Fruit fly (Drosophila melanogaster) ovary, adult (tissue): ENCODE measurements around the gene Hel89B.

Experiments used
- CG17801 ChIP-seq: fragments of 200-800 bp; optimal IDR thresholded peaks from 2 replicates; lab custom pipeline; 2019; ENCODE audit warnings: missing biosample characterization, mild to moderate bottlenecking, missing genetic modification characterization, moderate library complexity; ENCODE audit not compliant: partially characterized antibody

Hel89B gene

DNA sequence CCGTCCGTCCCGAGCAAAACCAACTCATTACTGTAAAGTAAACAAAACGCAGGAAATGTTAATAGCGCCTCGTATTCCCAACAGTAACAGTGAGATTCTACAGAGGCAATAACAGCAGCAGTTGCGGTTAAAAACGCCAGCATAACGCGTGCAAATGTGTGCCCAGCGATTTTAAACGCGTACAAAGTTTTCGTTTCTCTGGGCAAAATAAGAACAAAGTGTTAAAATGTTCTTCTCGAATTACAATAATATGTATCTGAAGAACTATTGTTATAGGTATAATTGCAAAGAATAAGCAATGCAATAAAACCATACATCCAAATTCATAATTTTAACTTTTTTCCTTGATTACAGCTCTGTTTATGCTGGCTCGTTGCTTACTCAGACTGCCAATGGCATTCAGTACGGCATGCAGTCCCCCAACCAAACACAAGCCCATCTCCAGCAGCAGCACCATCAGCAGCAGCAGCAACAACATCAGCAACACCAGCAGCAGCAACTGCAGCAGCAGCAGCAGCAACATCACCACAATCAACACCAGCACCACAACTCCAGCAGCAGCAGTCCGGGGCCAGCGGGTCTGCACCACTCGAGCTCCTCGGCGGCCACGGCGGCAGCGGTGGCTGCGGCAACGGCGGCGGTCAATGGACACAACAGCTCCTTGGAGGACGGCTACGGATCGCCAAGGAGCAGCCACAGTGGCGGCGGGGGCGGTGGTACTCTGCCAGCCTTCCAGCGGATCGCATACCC, 26.0 kb downstream of the Hel89B start:
- TF ChIP-seq CG17801 (GFP tag; lab: Kevin White, UChicago), result no peak

DNA sequence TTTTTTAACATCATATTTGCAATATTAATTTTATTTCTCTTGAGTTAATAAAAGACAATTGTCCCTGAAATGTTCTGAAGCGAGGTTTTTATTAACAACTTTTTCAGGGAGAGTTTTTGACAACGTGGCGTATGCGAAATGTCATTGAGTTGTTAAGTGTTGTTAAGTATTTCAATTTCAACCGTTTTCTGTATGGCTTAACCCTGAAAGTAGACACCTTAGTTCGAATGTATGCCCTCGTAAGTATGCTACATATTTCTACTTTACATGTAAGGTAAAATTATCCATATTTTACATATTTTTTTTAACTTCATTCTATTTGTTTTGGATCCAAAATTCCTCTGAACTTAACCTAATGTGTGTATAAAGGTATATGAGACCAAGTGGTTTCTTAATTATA, 30.9 kb downstream of the Hel89B start:
- TF ChIP-seq CG17801 (GFP tag; lab: Kevin White, UChicago), result peak; percentile 59

DNA sequence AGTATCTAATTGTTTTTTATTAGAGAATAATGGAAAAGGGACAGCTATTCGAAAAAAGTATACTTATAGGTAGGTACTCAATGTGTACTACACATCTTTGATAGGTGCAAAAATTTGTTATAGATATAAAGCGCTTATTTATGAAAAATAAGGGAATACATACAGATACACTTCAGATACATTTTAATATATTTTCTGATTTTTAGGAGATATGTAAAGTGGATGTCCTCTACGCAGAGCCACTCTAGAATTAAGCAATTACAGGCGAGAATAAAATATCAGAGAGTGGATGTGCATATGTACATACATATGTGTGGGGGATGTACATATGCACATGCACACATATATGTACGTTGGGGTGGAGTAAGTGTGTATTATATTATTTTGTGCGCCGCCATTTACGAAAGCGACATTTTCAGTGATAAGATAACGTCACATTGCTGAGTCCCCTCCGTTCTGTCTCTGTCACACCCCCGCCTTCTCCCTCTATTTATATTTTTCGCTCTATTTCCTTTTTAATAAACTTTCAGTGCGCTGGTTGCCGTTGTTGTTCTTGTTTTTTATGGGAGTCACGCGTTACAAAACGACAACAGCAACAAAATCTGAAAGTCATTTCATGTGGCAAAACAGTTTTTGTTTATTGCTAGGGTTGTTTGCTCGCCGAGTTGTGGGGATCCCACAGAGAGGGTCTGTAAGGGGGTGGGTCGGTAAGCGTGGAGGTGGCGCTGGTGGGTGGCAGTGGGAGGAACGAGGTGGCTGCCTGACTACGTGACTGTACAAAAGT, 31.8 kb downstream of the Hel89B start:
- peak; percentile 8 for TF ChIP-seq CG17801 (GFP tag; lab: Kevin White, UChicago)

DNA sequence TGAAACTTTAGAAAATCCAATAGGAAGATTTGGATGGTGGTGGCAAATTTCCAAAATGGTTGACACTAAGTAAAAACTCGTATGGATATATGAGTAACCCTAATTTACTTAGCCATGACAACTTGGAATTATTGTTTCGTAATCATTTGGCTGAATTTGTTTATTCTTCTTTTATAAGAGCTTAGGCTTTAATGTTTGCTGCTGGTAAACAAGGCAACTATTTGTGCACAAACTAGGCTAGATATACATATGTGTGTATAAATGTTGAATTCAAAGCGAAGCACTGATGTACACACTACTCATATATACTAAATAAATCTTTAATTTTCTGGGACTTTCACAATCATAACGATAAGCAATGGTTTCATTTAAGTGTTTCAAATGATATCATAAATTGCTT, 32.8 kb downstream of the Hel89B start:
- TF ChIP-seq CG17801 (GFP tag; lab: Kevin White, UChicago), result peak; percentile 18

DNA sequence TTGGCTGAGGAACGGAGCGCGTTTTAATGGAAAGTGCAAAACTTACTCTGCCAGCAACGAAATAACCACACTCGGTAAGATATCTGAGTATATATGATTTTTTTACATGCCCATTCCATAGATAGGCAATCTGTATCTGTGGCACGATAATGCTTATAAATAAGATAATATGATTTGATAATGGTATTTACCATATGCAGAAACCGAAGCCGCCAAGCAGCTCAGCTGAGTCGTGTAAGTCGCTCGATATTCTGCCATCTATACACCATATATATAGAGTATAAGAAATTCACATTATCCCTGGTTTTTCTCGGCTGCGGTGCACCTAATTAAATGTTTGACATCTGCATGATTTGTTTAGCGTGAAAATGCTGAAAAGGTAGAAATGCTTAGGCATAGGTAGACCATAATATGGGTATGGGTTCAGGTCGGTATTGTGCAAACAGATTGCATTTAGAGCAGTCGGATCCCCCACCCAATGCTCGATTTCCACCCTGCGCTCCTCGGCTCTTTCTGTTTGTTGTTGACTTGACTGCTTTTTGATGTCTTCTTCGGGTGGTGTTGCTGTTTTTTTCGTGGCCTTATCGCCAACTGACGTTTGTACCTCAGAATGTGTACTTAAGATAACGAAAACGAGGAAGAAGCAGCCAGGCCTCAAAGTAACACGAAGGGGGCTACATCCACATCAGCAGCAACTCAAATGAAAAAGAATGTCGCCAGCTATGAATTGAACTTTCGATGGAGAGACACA, 33.9 kb downstream of the Hel89B start:
- no peak for TF ChIP-seq CG17801 (GFP tag; lab: Kevin White, UChicago)

DNA sequence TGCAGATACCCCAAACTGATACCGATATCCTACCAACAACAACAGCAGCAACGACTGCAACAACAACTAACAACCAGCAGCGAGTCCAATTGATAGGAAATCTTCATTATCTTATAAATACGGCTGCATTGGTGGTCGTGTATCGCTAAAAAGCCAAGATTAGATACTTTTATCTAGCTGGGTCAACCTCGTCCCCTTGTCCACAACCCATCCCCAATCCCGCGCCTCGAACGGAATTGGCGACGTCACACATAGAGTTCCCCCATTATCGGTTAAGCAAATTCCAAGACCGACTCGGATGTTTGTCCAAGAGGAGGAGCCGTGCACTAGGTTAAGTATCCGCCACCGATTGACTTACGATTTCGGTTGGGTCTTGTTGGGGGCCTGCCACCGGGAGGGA, 35.2 kb downstream of the Hel89B start:
- no peak for TF ChIP-seq CG17801 (GFP tag; lab: Kevin White, UChicago)

DNA sequence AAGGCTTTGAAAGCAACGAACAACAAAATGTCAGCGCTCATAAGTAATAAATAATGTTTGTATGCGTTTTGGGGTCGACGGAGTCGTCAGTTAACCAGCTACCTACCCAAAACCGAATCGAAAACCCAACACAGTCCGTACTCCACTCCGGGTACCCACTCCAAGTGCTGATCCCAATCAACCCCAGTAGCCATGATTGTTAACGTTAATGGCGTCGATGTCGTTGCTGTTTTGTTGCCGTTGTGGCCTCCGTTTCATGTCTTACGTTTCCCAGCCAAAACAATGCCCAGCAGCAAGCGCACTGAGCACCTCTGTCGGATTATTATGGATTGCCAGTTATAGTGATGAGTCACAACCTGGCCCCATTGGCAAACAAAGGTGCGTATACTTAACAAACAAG, 35.9 kb downstream of the Hel89B start, which contains the start of gene GATAe:
Gene GATAe, plus strand, starts transcription at position 76 of the 400 bp plus-strand sequence.
- TF ChIP-seq CG17801 (GFP tag; lab: Kevin White, UChicago), result no peak

DNA sequence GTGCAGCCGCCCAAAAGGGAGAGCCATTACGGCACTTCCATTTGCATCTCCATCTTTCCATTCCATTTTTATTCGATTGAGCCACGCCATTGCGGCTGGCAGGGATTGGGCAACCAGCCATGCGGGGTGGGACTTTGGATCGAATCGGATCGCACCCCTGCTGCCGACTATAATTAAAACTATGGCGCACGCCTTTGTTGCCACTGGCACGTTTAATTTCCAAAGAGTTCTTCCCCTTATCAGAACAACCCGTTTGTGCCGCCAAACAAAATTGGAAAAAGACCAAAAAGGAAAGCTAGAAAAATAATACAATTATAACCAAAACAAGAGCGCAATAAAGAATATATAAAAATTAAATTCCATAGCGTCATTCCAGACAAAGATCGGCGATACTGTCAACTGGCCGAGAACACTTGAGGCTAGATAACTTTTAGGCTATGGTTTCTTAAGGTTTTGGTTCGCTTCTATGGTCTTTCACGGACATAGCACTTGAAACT, 37.0 kb downstream of the Hel89B start:
- no peak for TF ChIP-seq CG17801 (GFP tag; lab: Kevin White, UChicago)

DNA sequence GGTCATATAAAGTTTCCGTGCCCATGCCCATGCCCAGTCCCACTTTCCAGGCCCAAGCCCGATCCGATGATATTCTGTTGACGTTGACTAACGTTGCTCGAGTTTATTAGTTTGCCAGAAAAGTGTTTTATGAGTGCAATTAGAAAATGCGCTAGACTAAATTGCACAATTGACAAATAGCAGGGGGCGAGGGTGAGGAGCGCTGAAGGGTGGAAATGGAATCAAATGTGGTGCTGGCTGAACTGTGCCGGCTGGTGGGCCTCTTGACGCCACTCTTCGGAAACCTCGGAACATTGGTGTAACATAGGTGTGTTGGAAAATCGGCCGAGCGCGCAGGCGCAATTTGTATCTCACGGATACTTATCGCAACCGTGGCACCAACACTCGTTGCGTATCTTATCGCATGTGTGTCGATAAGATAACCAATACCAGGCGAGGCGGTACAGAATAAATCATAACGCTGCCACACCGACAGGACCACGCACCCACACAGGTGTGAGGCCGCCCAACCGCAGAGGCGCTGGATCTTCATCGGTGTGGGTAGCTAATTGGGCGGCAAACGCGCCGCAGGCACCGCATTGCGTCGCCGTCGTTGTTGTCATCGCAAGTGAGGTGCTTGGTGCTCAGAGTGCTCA, 38.7 kb downstream of the Hel89B start:
- peak; percentile 34 for TF ChIP-seq CG17801 (GFP tag; lab: Kevin White, UChicago)

DNA sequence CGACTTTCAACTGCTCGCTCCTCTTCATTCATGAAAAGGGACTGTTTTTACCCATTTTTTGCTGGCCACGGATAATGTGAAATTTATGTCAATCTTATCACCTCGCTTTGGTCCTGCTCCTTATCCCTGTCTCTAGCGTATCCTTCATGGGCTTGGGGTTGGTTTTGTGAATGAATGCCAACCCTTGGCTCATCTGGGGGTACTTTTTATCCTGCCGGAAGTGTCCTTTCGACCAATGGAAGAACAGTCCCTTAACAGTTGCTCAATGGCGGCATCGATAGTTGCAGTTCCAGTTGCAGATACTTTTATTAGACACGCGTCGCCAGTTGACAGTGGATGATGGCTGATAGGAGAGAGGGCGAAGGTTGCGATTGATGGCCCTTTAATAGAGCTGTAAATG, 40.5 kb downstream of the Hel89B start:
- TF ChIP-seq CG17801 (GFP tag; lab: Kevin White, UChicago), result no peak

DNA sequence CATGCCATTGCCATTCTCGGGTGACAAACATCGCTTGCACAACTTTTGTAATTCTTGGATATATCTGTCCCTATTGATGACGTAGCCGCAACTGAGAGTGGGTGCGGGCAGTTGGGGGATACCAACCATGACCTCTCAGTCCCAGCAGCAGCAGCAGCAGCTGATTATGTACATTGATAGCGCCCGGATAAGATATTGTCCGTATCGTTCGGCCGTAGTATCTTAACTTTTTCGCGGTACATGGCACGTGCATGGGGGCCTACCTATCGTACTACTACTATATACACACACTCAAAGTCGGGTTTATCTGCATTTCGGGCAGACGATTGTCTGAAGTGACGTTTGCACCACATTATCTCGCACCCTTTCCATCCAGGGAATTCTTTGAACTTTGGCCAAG, 41.5 kb downstream of the Hel89B start:
- TF ChIP-seq CG17801 (GFP tag; lab: Kevin White, UChicago), result no peak

DNA sequence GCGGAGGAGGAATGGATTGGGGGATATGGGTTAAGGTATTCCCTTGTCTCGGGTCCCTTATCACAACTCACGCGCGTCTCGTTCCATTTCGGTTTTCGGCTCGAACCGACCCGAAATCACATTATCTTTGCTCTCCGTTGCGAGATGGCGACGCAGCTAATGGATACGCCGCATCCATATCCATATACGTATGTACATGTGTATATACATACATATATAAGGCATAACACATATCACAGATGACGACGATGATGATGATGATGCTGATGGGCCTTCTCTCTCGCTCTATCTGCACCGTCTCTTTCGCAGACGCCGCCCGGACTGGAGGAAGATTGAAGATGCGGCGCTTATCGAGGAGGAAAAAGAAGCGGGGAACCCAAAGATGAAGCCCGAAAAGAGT, 48.9 kb downstream of the Hel89B start:
- TF ChIP-seq CG17801 (GFP tag; lab: Kevin White, UChicago), result no peak

DNA sequence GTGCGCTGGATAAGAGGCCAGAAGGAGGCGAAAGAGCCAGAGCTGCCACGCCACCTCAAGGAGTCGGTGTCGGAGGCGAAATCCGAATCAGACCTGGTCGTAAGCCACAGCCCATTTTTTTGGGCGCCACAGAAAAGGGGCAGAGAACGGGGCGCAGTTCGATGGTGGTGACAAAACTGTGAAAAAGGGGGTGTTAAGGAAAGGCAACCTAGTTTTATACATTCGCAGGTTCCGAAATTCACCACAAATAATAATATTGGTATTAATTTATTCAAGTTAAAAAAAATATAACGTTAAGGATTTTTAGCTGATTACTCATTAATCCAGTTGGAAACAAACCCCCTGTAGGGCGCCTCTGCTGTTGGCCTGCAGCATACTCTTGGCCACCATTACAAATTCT, 50.5 kb downstream of the Hel89B start:
- TF ChIP-seq CG17801 (GFP tag; lab: Kevin White, UChicago), result no peak

DNA sequence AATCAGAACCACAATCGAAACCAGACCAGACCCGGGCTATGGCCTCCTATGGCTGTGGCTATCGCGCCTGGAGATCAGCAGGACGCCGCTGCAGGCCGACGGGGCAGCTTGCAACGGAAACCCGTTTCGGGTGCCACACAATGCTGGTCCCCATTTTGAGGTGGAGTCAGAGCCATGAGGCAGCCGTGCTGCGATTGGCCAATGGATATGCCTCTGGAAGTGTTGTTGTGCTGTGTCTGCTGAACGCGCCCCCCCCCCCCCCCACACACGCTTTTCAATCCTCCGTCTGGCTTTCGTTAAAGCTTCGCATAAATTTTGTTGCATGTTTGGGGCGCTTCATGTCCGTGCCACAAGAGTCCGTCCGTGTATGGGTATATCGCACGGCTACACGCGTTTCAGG, 51.0 kb downstream of the Hel89B start:
- no peak for TF ChIP-seq CG17801 (GFP tag; lab: Kevin White, UChicago)
